Worm (Caenorhabditis elegans): ENCODE data around the gene grl-3.

- no peak for TF ChIP-seq aly-2 (tag; optimal IDR thresholded peaks at IDR 0.05)
- TF ChIP-seq duxl-1 (tag; optimal IDR thresholded peaks at IDR 0.05; ENCODE audit: poor library complexity): no peak
- TF ChIP-seq mdl-1 (tag; optimal IDR thresholded peaks at IDR 0.05): peak in 1 of 2 experiments; percentile 8
- TF ChIP-seq fos-1 (tag; optimal IDR thresholded peaks at IDR 0.05): no peak
- TF ChIP-seq jun-1 (tag; optimal IDR thresholded peaks at IDR 0.05): no peak
- TF ChIP-seq unc-62 (GFP tag; optimal IDR thresholded peaks at IDR 0.05 in 1 of 2): peak in 1 of 2 experiments; percentile 91
- TF ChIP-seq unc-62 (tag; optimal IDR thresholded peaks at IDR 0.05): no peak
Observed at ce11 chrV:11375150-11375792, 36.0 kb upstream of the grl-3 start, which contains the start of gene cnb-1.
